Worm (Caenorhabditis elegans): ENCODE results near the gene C34C12.12.
"Not testable (repeated sequence)": the region's sequence is repeated elsewhere in the genome, so short reads cannot be mapped to it uniquely, and the experiment has no call there.

C34C12.12 gene

ce11 chrIII:3433487-3434131 lies 19.4 kb upstream of the C34C12.12 start:
- TF ChIP-seq snpc-4 (GFP tag; optimal IDR thresholded peaks at IDR 0.05): not testable (repeated sequence)
- TF ChIP-seq snpc-4 (tag; optimal IDR thresholded peaks at IDR 0.05) (peak in 2 of 4 experiments; percentile 70 to 86), egrh-3 (GFP tag; IDR thresholded peaks at IDR 0.05) (peak; percentile 42; the same call in 1 of the 2 replicates), mcd-1 (GFP tag; IDR thresholded peaks at IDR 0.05) (0 out of 2 replicates have a peak, but pooled peaks have one; percentile 10)

ce11 chrIII:3435152-3435551 lies 17.8 kb upstream of the C34C12.12 start:
- TF ChIP-seq pha-4 (tag; optimal IDR thresholded peaks at IDR 0.05) (no peak), gei-17 (GFP tag; optimal IDR thresholded peaks at IDR 0.05) (no peak), atf-7 (tag; optimal IDR thresholded peaks at IDR 0.05) (no peak), unc-62 (GFP tag; optimal IDR thresholded peaks at IDR 0.05) (no peak), aptf-3 (GFP tag; IDR thresholded peaks at IDR 0.05) (no peak), zim-3 (tag; optimal IDR thresholded peaks at IDR 0.05) (no peak), ekl-4 (GFP tag; IDR thresholded peaks at IDR 0.05) (no peak), ceh-79 (tag; optimal IDR thresholded peaks at IDR 0.05) (no peak), F23B12.7 (tag; optimal IDR thresholded peaks at IDR 0.05; ENCODE audit: insufficient read depth) (no peak), lin-40 (tag; optimal IDR thresholded peaks at IDR 0.05) (peak; percentile 7), nhr-80 (tag; optimal IDR thresholded peaks at IDR 0.05) (peak; percentile 44), dpff-1 (tag; optimal IDR thresholded peaks at IDR 0.05) (no peak), ztf-22 (GFP tag; optimal IDR thresholded peaks at IDR 0.05) (no peak)

ce11 chrIII:3437139-3437538 lies 15.9 kb upstream of the C34C12.12 start:
- TF ChIP-seq hlh-26 (GFP tag; conservative IDR thresholded peaks at IDR 0.05) (no peak), ztf-22 (GFP tag; optimal IDR thresholded peaks at IDR 0.05) (no peak), xnd-1 (tag; optimal IDR thresholded peaks at IDR 0.05) (no peak), mel-28 (tag; optimal IDR thresholded peaks at IDR 0.05; ENCODE audit: borderline replicate concordance) (no peak), sea-2 (GFP tag; IDR thresholded peaks at IDR 0.05) (no peak), fkh-3 (tag; optimal IDR thresholded peaks at IDR 0.05) (no peak), F57A8.1 (GFP tag; optimal IDR thresholded peaks at IDR 0.05) (no peak), gei-17 (GFP tag; optimal IDR thresholded peaks at IDR 0.05) (no peak), K11D2.4 (GFP tag; IDR thresholded peaks at IDR 0.05) (no peak), sptf-2 (GFP tag; optimal IDR thresholded peaks at IDR 0.05) (no peak)

ce11 chrIII:3444139-3444538 lies 8.9 kb upstream of the C34C12.12 start, which contains the start of gene spe-41:
Gene spe-41, minus strand, starts transcription at chrIII:3444210.
- no peak for TF ChIP-seq attf-5 (GFP tag; optimal IDR thresholded peaks at IDR 0.05)
- TF ChIP-seq egl-18 (GFP tag; IDR thresholded peaks at IDR 0.05): no peak
- TF ChIP-seq lin-35 (GFP tag; optimal IDR thresholded peaks at IDR 0.05): no peak
- no peak for TF ChIP-seq F55B11.4 (tag; optimal IDR thresholded peaks at IDR 0.05; ENCODE audit: borderline replicate concordance, insufficient read depth)
- TF ChIP-seq ccch-3 (GFP tag; optimal IDR thresholded peaks at IDR 0.05): no peak
- no peak for TF ChIP-seq rcor-1 (GFP tag; IDR thresholded peaks at IDR 0.05)
- TF ChIP-seq egl-44 (GFP tag; IDR thresholded peaks at IDR 0.05): no peak
- TF ChIP-seq xnd-1 (tag; optimal IDR thresholded peaks at IDR 0.05): no peak
- no peak for TF ChIP-seq nfya-2 (GFP tag; IDR thresholded peaks at IDR 0.05)
- no peak for TF ChIP-seq dox-1 (GFP tag; IDR thresholded peaks at IDR 0.05)
- no peak for TF ChIP-seq B0035.1 (tag; optimal IDR thresholded peaks at IDR 0.05)
- no peak for TF ChIP-seq bed-2 (GFP tag; IDR thresholded peaks at IDR 0.05)
- no peak for TF ChIP-seq cebp-2 (GFP tag; IDR thresholded peaks at IDR 0.05)
- TF ChIP-seq ceh-40 (GFP tag; IDR thresholded peaks at IDR 0.05): no peak
- no peak for TF ChIP-seq nhr-179 (tag; optimal IDR thresholded peaks at IDR 0.05)
- no peak for TF ChIP-seq nhr-90 (tag; optimal IDR thresholded peaks at IDR 0.05)
- TF ChIP-seq gei-17 (GFP tag; optimal IDR thresholded peaks at IDR 0.05): no peak
- no peak for TF ChIP-seq rec-8 (tag; optimal IDR thresholded peaks at IDR 0.05)
- TF ChIP-seq mcd-1 (GFP tag; IDR thresholded peaks at IDR 0.05): no peak
- TF ChIP-seq egrh-3 (GFP tag; IDR thresholded peaks at IDR 0.05): no peak
